Fruit fly (Drosophila melanogaster) whole organism, embryonic: ENCODE results near the gene Wdr62.

ENCODE experiments used
- Adf1 ChIP-seq: fragments of 200-800 bp; sonication (Bioruptor generic); IDR thresholded peaks from 2 replicates; pipeline ENCODE4 v1.3.6; 2022; ENCODE audit warnings: missing biosample characterization, missing genetic modification characterization
- Bteb2 ChIP-seq: fragments of 200-800 bp; sonication (Bioruptor generic); optimal IDR thresholded peaks from 2 replicates; lab custom pipeline; 2016; ENCODE audit warnings: missing biosample characterization, missing genetic modification characterization
- CG10321 ChIP-seq: fragments of 200-800 bp; sonication (Bioruptor generic); IDR thresholded peaks from 2 replicates; pipeline ENCODE4 v1.3.6; 2022; ENCODE audit warnings: missing biosample characterization, missing genetic modification characterization
- CG10565 ChIP-seq: fragments of 200-800 bp; sonication (Bioruptor generic); optimal IDR thresholded peaks from 3 replicates; lab custom pipeline; 2016; ENCODE audit warnings: missing biosample characterization, mild to moderate bottlenecking, missing genetic modification characterization
- CG12071 ChIP-seq: fragments of 200-800 bp; sonication (Bioruptor generic); optimal IDR thresholded peaks from 3 replicates; lab custom pipeline; 2018; ENCODE audit warnings: missing biosample characterization, mild to moderate bottlenecking, missing genetic modification characterization
- CG12659 ChIP-seq: fragments of 200-800 bp; sonication (Bioruptor generic); optimal IDR thresholded peaks from 3 replicates; lab custom pipeline; 2017; ENCODE audit warnings: mild to moderate bottlenecking, missing biosample characterization, missing genetic modification reagents, missing genetic modification characterization
- CG15479 ChIP-seq: fragments of 200-800 bp; sonication (Bioruptor generic); optimal IDR thresholded peaks from 3 replicates; lab custom pipeline; 2019; ENCODE audit warnings: missing biosample characterization, mild to moderate bottlenecking, missing genetic modification characterization, moderate library complexity
- CG16813 ChIP-seq: fragments of 200-800 bp; sonication (Bioruptor generic); IDR thresholded peaks from 3 replicates; pipeline ENCODE4 v1.3.6; 2022; ENCODE audit warnings: missing biosample characterization, missing genetic modification characterization; ENCODE audit not compliant: partially characterized antibody
- CG17359 ChIP-seq: fragments of 200-800 bp; sonication (Bioruptor generic); optimal IDR thresholded peaks from 3 replicates; lab custom pipeline; 2018; ENCODE audit warnings: missing biosample characterization, mild to moderate bottlenecking, missing genetic modification characterization, moderate library complexity
- CG17361 ChIP-seq: fragments of 200-800 bp; sonication (Bioruptor generic); IDR thresholded peaks from 3 replicates; pipeline ENCODE4 v1.3.6; 2022; ENCODE audit warnings: missing biosample characterization, missing genetic modification characterization
- CG17829 ChIP-seq: fragments of 200-800 bp; optimal IDR thresholded peaks from 2 replicates; lab custom pipeline; 2019; ENCODE audit warnings: missing biosample characterization, mild to moderate bottlenecking, missing genetic modification characterization, moderate library complexity
- CG18476 ChIP-seq: fragments of 200-800 bp; sonication (Bioruptor generic); optimal IDR thresholded peaks from 2 replicates; lab custom pipeline; 2016; ENCODE audit warnings: missing biosample characterization, mild to moderate bottlenecking, missing genetic modification characterization
- CG3163 ChIP-seq: fragments of 200-800 bp; sonication (Bioruptor generic); optimal IDR thresholded peaks from 3 replicates; lab custom pipeline; 2016; ENCODE audit warnings: missing biosample characterization, missing genetic modification characterization
- CG8359 ChIP-seq: fragments of 200-800 bp; sonication (Bioruptor generic); optimal IDR thresholded peaks from 2 replicates; lab custom pipeline; 2017; ENCODE audit warnings: missing biosample characterization, mild to moderate bottlenecking, missing genetic modification characterization, borderline replicate concordance
- CG9437 ChIP-seq: fragments of 200-800 bp; sonication (Bioruptor generic); optimal IDR thresholded peaks from 2 replicates; lab custom pipeline; 2018; ENCODE audit warnings: missing biosample characterization, mild to moderate bottlenecking, missing genetic modification characterization
- Dll ChIP-seq: fragments of 200-800 bp; sonication (Bioruptor generic); IDR thresholded peaks from 4 replicates; pipeline ENCODE4 v1.3.6; 2022; ENCODE audit warnings: missing biosample characterization, missing genetic modification characterization; ENCODE audit not compliant: partially characterized antibody
- Fer2 ChIP-seq: fragments of 200-800 bp; sonication (Bioruptor generic); optimal IDR thresholded peaks from 2 replicates; lab custom pipeline; 2018; ENCODE audit warnings: missing biosample characterization, mild to moderate bottlenecking, missing genetic modification characterization, moderate library complexity
- GATAe ChIP-seq: fragments of 200-800 bp; sonication (Bioruptor generic); conservative IDR thresholded peaks from 2 replicates; pipeline ENCODE4 v1.3.6; 2022; ENCODE audit warnings: missing biosample characterization, missing genetic modification characterization
- HLH3B ChIP-seq: fragments of 200-800 bp; sonication (Bioruptor generic); IDR thresholded peaks from 2 replicates; pipeline ENCODE4 v1.3.6; 2022; ENCODE audit warnings: missing biosample characterization, missing genetic modification characterization
- Hr78 ChIP-seq, 2 experiments: fragments of 200-800 bp in 1 of 2; fragments of >200 bp in 1 of 2; sonication (Bioruptor generic) in 1 of 2; optimal IDR thresholded peaks; 2 replicates each; lab custom pipeline; 2017 to 2019; ENCODE audit warnings: missing biosample characterization in 2 of 2, missing genetic modification characterization in 2 of 2, mild to moderate bottlenecking in 1 of 2, moderate library complexity in 1 of 2
- Nf-YB ChIP-seq: fragments of 200-800 bp; sonication (Bioruptor generic); optimal IDR thresholded peaks from 3 replicates; lab custom pipeline; 2019; ENCODE audit warnings: missing biosample characterization, mild to moderate bottlenecking, missing genetic modification characterization, moderate library complexity
- Nf-YC ChIP-seq: fragments of 200-800 bp; optimal IDR thresholded peaks from 3 replicates; lab custom pipeline; 2019; ENCODE audit warnings: missing biosample characterization, mild to moderate bottlenecking, missing genetic modification characterization, moderate library complexity
- Ravus ChIP-seq: fragments of 200-800 bp; sonication (Bioruptor generic); IDR thresholded peaks from 2 replicates; pipeline ENCODE4 v1.3.6; 2022; ENCODE audit warnings: missing biosample characterization, missing genetic modification characterization
- Six4 ChIP-seq: fragments of 200-800 bp; sonication (Bioruptor generic); optimal IDR thresholded peaks from 2 replicates; lab custom pipeline; 2016; ENCODE audit warnings: missing biosample characterization, missing genetic modification characterization
- Xrp1 ChIP-seq: fragments of 200-800 bp; sonication (Bioruptor generic); IDR thresholded peaks from 2 replicates; pipeline ENCODE4 v1.3.6; 2022; ENCODE audit warnings: missing biosample characterization, missing genetic modification characterization
- ac ChIP-seq: fragments of 200-800 bp; sonication (Bioruptor generic); optimal IDR thresholded peaks from 3 replicates; lab custom pipeline; 2017; ENCODE audit warnings: missing biosample characterization, mild to moderate bottlenecking, missing genetic modification characterization
- bbx ChIP-seq: fragments of 200-800 bp; sonication (Bioruptor generic); IDR thresholded peaks from 2 replicates; pipeline ENCODE4 v1.3.6; 2022; ENCODE audit warnings: missing biosample characterization, missing genetic modification characterization; ENCODE audit not compliant: partially characterized antibody
- cad ChIP-seq: fragments of >200 bp; optimal IDR thresholded peaks from 2 replicates; lab custom pipeline; 2017; ENCODE audit warnings: missing biosample characterization, missing genetic modification characterization
- corto ChIP-seq: fragments of 200-800 bp; sonication (Bioruptor generic); optimal IDR thresholded peaks from 2 replicates; lab custom pipeline; 2016; ENCODE audit warnings: missing biosample characterization, mild to moderate bottlenecking, missing genetic modification characterization, moderate library complexity
- crol ChIP-seq: fragments of 200-800 bp; sonication (Bioruptor generic); IDR thresholded peaks from 2 replicates; pipeline ENCODE4 v1.3.6; 2022; ENCODE audit warnings: missing biosample characterization, missing genetic modification characterization
- danr ChIP-seq: fragments of 200-800 bp; sonication (Bioruptor generic); IDR thresholded peaks from 2 replicates; pipeline ENCODE4 v1.3.6; 2022; ENCODE audit warnings: missing biosample characterization, missing genetic modification characterization
- ewg ChIP-seq: fragments of 200-800 bp; sonication (Bioruptor generic); optimal IDR thresholded peaks from 3 replicates; lab custom pipeline; 2017; ENCODE audit warnings: mild to moderate bottlenecking, missing biosample characterization, missing genetic modification reagents, missing genetic modification characterization
- gsb-n ChIP-seq: fragments of 200-800 bp; sonication (Bioruptor generic); optimal IDR thresholded peaks from 3 replicates; lab custom pipeline; 2018; ENCODE audit warnings: missing biosample characterization, mild to moderate bottlenecking, missing genetic modification characterization
- insv ChIP-seq, 2 experiments: fragments of 200-800 bp; sonication (Bioruptor generic); optimal IDR thresholded peaks; 3 replicates each; lab custom pipeline; 2016 to 2018; ENCODE audit warnings: missing biosample characterization in 2 of 2, missing genetic modification characterization in 2 of 2
- knrl ChIP-seq: fragments of 200-800 bp; sonication (Bioruptor generic); IDR thresholded peaks from 3 replicates; pipeline ENCODE4 v1.3.6; 2022; ENCODE audit warnings: missing biosample characterization, missing genetic modification characterization; ENCODE audit not compliant: partially characterized antibody
- nerfin-1 ChIP-seq: fragments of 200-800 bp; sonication (Bioruptor generic); optimal IDR thresholded peaks from 3 replicates; lab custom pipeline; 2019; ENCODE audit warnings: missing biosample characterization, mild to moderate bottlenecking, missing genetic modification characterization, moderate library complexity
- nerfin-2 ChIP-seq: fragments of 200-800 bp; sonication (Bioruptor generic); IDR thresholded peaks from 2 replicates; pipeline ENCODE4 v1.3.6; 2022; ENCODE audit warnings: missing biosample characterization, missing genetic modification characterization; ENCODE audit not compliant: partially characterized antibody
- oc ChIP-seq: fragments of 200-800 bp; sonication (Bioruptor generic); optimal IDR thresholded peaks from 2 replicates; lab custom pipeline; 2018; ENCODE audit warnings: missing biosample characterization, mild to moderate bottlenecking, missing genetic modification characterization, moderate library complexity
- peb ChIP-seq: fragments of 200-800 bp; sonication (Bioruptor generic); IDR thresholded peaks from 2 replicates; pipeline ENCODE4 v1.3.6; 2022; ENCODE audit warnings: missing biosample characterization, missing genetic modification characterization
- pros ChIP-seq: fragments of 200-800 bp; sonication (Bioruptor generic); optimal IDR thresholded peaks from 3 replicates; lab custom pipeline; 2019; ENCODE audit warnings: missing biosample characterization, mild to moderate bottlenecking, missing genetic modification characterization, moderate library complexity
- pzg ChIP-seq: fragments of 200-800 bp; sonication (Bioruptor generic); optimal IDR thresholded peaks from 3 replicates; lab custom pipeline; 2018; ENCODE audit warnings: missing biosample characterization, mild to moderate bottlenecking, missing genetic modification characterization, moderate library complexity
- ro ChIP-seq: fragments of 200-800 bp; sonication (Bioruptor generic); IDR thresholded peaks from 2 replicates; pipeline ENCODE4 v1.3.6; 2022; ENCODE audit warnings: missing biosample characterization, missing genetic modification characterization
- sens ChIP-seq: fragments of 200-800 bp; sonication (Bioruptor generic); peaks from one replicate; lab custom pipeline; 2016; ENCODE audit warnings: missing biosample characterization, missing genetic modification characterization
- seq ChIP-seq: fragments of 200-800 bp; sonication (Bioruptor generic); IDR thresholded peaks from 2 replicates; pipeline ENCODE4 v1.3.6; 2022; ENCODE audit warnings: missing biosample characterization, missing genetic modification characterization
- sr ChIP-seq: fragments of 200-800 bp; sonication (Bioruptor generic); IDR thresholded peaks from 3 replicates; pipeline ENCODE4 v1.3.6; 2022; ENCODE audit warnings: missing biosample characterization, missing genetic modification characterization
- tgo ChIP-seq: fragments of 200-800 bp; sonication (Bioruptor generic); IDR thresholded peaks from 3 replicates; pipeline ENCODE4 v1.3.6; 2022; ENCODE audit warnings: missing biosample characterization, missing genetic modification characterization
- tll ChIP-seq, 2 experiments: fragments of 200-800 bp in 1 of 2; fragments of >200 bp in 1 of 2; sonication (Bioruptor generic) in 1 of 2; optimal IDR thresholded peaks; 2 replicates each; lab custom pipeline; 2017 to 2019; ENCODE audit warnings: missing biosample characterization in 2 of 2, missing genetic modification characterization in 2 of 2, mild to moderate bottlenecking in 1 of 2, moderate library complexity in 1 of 2
- zfh1 ChIP-seq: fragments of 200-800 bp; sonication (Bioruptor generic); IDR thresholded peaks from 3 replicates; pipeline ENCODE4 v1.3.6; 2022; ENCODE audit warnings: missing biosample characterization, missing genetic modification characterization

Wdr62 gene

dm6 chr2L:1947959-1948358 is 63.5 kb downstream of the Wdr62 start:
- TF ChIP-seq oc (tag; lab: Kevin White, UChicago) (peak; percentile 14), CG15479 (GFP tag; lab: Kevin White, UChicago) (peak; percentile 66), CG17359 (tag; lab: Kevin White, UChicago) (no peak), crol (GFP tag; lab: Robert Waterston, UW) (0 out of 2 replicates have a peak, but pooled peaks have one; percentile 38), CG16813 (GFP tag; lab: Robert Waterston, UW) (no peak), CG10565 (GFP tag; lab: Kevin White, UChicago) (no peak), zfh1 (GFP tag; lab: Robert Waterston, UW) (no peak), Dll (GFP tag; lab: Robert Waterston, UW) (no peak), GATAe (GFP tag; lab: Robert Waterston, UW) (no peak)

dm6 chr2L:1954541-1954940 is 70.1 kb downstream of the Wdr62 start:
- TF ChIP-seq tll (GFP tag; optimal IDR thresholded peaks at IDR 0.05; lab: Kevin White, UChicago) (peak in 1 of 2 experiments; percentile 48), ewg (peak; percentile 65), insv (GFP tag; optimal IDR thresholded peaks at IDR 0.05; lab: Kevin White, UChicago) (peak; percentile 69 to 96), ac (GFP tag; lab: Kevin White, UChicago) (no peak), sr (no peak), CG12071 (GFP tag; lab: Kevin White, UChicago) (no peak), cad (GFP tag; lab: Kevin White, UChicago) (no peak), Ravus (GFP tag; lab: Robert Waterston, UW) (no peak), CG3163 (GFP tag; lab: Kevin White, UChicago) (no peak), nerfin-2 (GFP tag; lab: Robert Waterston, UW) (no peak), Hr78 (GFP tag; optimal IDR thresholded peaks at IDR 0.05; lab: Kevin White, UChicago) (no peak), CG17829 (peak; percentile 4), seq (GFP tag; lab: Robert Waterston, UW) (peak; percentile 96), CG10321 (GFP tag; lab: Robert Waterston, UW) (peak; percentile 88), Bteb2 (GFP tag; lab: Kevin White, UChicago) (no peak), pzg (no peak), Nf-YB (peak; percentile 95), bbx (GFP tag; lab: Robert Waterston, UW) (0 out of 2 replicates have a peak, but pooled peaks have one; percentile 18), crol (GFP tag; lab: Robert Waterston, UW) (0 out of 2 replicates have a peak, but pooled peaks have one; percentile 14), Six4 (GFP tag; lab: Kevin White, UChicago) (no peak), gsb-n (tag; lab: Kevin White, UChicago) (peak; percentile 12), Adf1 (GFP tag; lab: Robert Waterston, UW) (peak; percentile 92), Xrp1 (no peak), sens (GFP tag; lab: Kevin White, UChicago) (peak; percentile 34), knrl (GFP tag; lab: Robert Waterston, UW) (0 out of 3 replicates have a peak, but pooled peaks have one; percentile 20), CG16813 (GFP tag; lab: Robert Waterston, UW) (peak; percentile 33; the same call in 1 of the 3 replicates), CG12659 (GFP tag; lab: Kevin White, UChicago) (no peak), CG18476 (GFP tag; lab: Kevin White, UChicago) (no peak), corto (GFP tag; lab: Kevin White, UChicago) (no peak), HLH3B (GFP tag; lab: Robert Waterston, UW) (no peak), CG17361 (GFP tag; lab: Robert Waterston, UW) (no peak), CG9437 (GFP tag; lab: Kevin White, UChicago) (no peak), Nf-YC (tag; lab: Kevin White, UChicago) (peak; percentile 96), Fer2 (no peak), tgo (GFP tag; lab: Robert Waterston, UW) (no peak), nerfin-1 (tag; lab: Kevin White, UChicago) (peak; percentile 10), danr (no peak), peb (GFP tag; lab: Robert Waterston, UW) (no peak), pros (peak; percentile 31), ro (no peak), CG8359 (GFP tag; lab: Kevin White, UChicago) (no peak)
